Worm (Caenorhabditis elegans) whole organism, mixed stage, embryonic: ENCODE results near the gene hda-11.

Experiments used
- M03D4.4 ChIP-seq: sonication (generic microtip); optimal IDR thresholded peaks from 2 replicates; lab custom pipeline; 2017; ENCODE audit warnings: mild to moderate bottlenecking, missing genetic modification characterization, missing compliant biosample characterization
- bed-3 ChIP-seq: fragments of 200-800 bp; sonication (Bioruptor generic); optimal IDR thresholded peaks from 3 replicates; lab custom pipeline; 2018; ENCODE audit warnings: mild to moderate bottlenecking, missing genetic modification characterization, moderate library complexity, missing compliant biosample characterization
- blmp-1 ChIP-seq: fragments of 150-350 bp; optimal IDR thresholded peaks from 2 replicates; lab custom pipeline; 2014; ENCODE audit warnings: missing biosample characterization, missing genetic modification characterization
- ceh-43 ChIP-seq: fragments of 200-800 bp; sonication (Bioruptor generic); optimal IDR thresholded peaks from 2 replicates; lab custom pipeline; 2018; ENCODE audit warnings: mild to moderate bottlenecking, missing genetic modification characterization, moderate library complexity, missing compliant biosample characterization
- ceh-83 ChIP-seq: fragments of 200-800 bp; sonication (Bioruptor generic); optimal IDR thresholded peaks from 2 replicates; lab custom pipeline; 2018; ENCODE audit warnings: mild to moderate bottlenecking, missing genetic modification characterization, missing compliant biosample characterization
- ces-1 ChIP-seq: fragments of 150-350 bp; optimal IDR thresholded peaks from 2 replicates; lab custom pipeline; 2014; ENCODE audit warnings: missing biosample characterization, missing genetic modification reagents, missing genetic modification characterization
- cnd-1 ChIP-seq: fragments of 200-800 bp; sonication (Bioruptor generic); optimal IDR thresholded peaks from 2 replicates; lab custom pipeline; 2018; ENCODE audit warnings: mild to moderate bottlenecking, missing genetic modification characterization, missing compliant biosample characterization
- elt-1 ChIP-seq: sonication (generic microtip); optimal IDR thresholded peaks from 2 replicates; lab custom pipeline; 2017; ENCODE audit warnings: missing genetic modification characterization, mild to moderate bottlenecking, missing compliant biosample characterization, antibody characterized with exemption, moderate library complexity, borderline replicate concordance; ENCODE audit not compliant: insufficient read depth
- flh-1 ChIP-seq: fragments of 200-800 bp; sonication (Bioruptor generic); optimal IDR thresholded peaks from 2 replicates; lab custom pipeline; 2018; ENCODE audit warnings: mild to moderate bottlenecking, missing genetic modification characterization, moderate library complexity, missing compliant biosample characterization
- ham-2 ChIP-seq: fragments of 200-800 bp; sonication (Bioruptor generic); optimal IDR thresholded peaks from 2 replicates; lab custom pipeline; 2018; ENCODE audit warnings: mild to moderate bottlenecking, missing genetic modification characterization, missing compliant biosample characterization
- hlh-1 ChIP-seq: fragments of 150-350 bp; optimal IDR thresholded peaks from 2 replicates; lab custom pipeline; 2014; ENCODE audit warnings: missing biosample characterization, missing genetic modification reagents, missing genetic modification characterization
- lin-13 ChIP-seq: fragments of 150-350 bp; optimal IDR thresholded peaks from 2 replicates; lab custom pipeline; 2014; ENCODE audit warnings: missing biosample characterization, missing genetic modification characterization
- lin-32 ChIP-seq: fragments of 200-800 bp; sonication (Bioruptor generic); optimal IDR thresholded peaks from 2 replicates; lab custom pipeline; 2018; ENCODE audit warnings: mild to moderate bottlenecking, missing genetic modification characterization, missing compliant biosample characterization
- lsy-2 ChIP-seq: fragments of 150-350 bp; optimal IDR thresholded peaks from 2 replicates; lab custom pipeline; 2014; ENCODE audit warnings: missing biosample characterization, missing genetic modification characterization
- mab-5 ChIP-seq: fragments of 150-350 bp; optimal IDR thresholded peaks from 2 replicates; lab custom pipeline; 2014; ENCODE audit warnings: missing biosample characterization, missing genetic modification characterization
- mep-1 ChIP-seq: fragments of 150-350 bp; optimal IDR thresholded peaks from 2 replicates; lab custom pipeline; 2017; ENCODE audit warnings: missing biosample characterization, missing genetic modification reagents, missing genetic modification characterization, inconsistent platforms
- mls-2 ChIP-seq: sonication (generic microtip); optimal IDR thresholded peaks from 2 replicates; lab custom pipeline; 2016; ENCODE audit warnings: mild to moderate bottlenecking, missing genetic modification characterization, moderate library complexity, missing compliant biosample characterization
- nhr-2 ChIP-seq: fragments of 150-350 bp; optimal IDR thresholded peaks from 2 replicates; lab custom pipeline; 2014; ENCODE audit warnings: missing biosample characterization, missing genetic modification characterization
- nhr-28 ChIP-seq: fragments of 150-350 bp; optimal IDR thresholded peaks from 2 replicates; lab custom pipeline; 2014; ENCODE audit warnings: missing biosample characterization, missing genetic modification characterization
- nhr-76 ChIP-seq: sonication (generic microtip); optimal IDR thresholded peaks from 2 replicates; lab custom pipeline; 2017; ENCODE audit warnings: missing biosample characterization, missing genetic modification characterization
- pha-4 ChIP-seq: fragments of 150-350 bp; optimal IDR thresholded peaks from 2 replicates; lab custom pipeline; 2018; ENCODE audit warnings: missing biosample characterization, missing genetic modification reagents, missing genetic modification characterization
- sem-2 ChIP-seq: fragments of 200-800 bp; sonication (Bioruptor generic); optimal IDR thresholded peaks from 2 replicates; lab custom pipeline; 2018; ENCODE audit warnings: mild to moderate bottlenecking, missing genetic modification characterization, missing compliant biosample characterization
- snpc-4 ChIP-seq: fragments of 150-350 bp; optimal IDR thresholded peaks from 2 replicates; lab custom pipeline; 2014; ENCODE audit warnings: missing biosample characterization, missing genetic modification characterization
- sptf-1 ChIP-seq: sonication (generic microtip); optimal IDR thresholded peaks from 2 replicates; lab custom pipeline; 2017; ENCODE audit warnings: mild to moderate bottlenecking, missing genetic modification characterization, moderate library complexity, missing compliant biosample characterization
- unc-120 ChIP-seq: sonication (generic microtip); optimal IDR thresholded peaks from 2 replicates; lab custom pipeline; 2017; ENCODE audit warnings: missing genetic modification characterization, missing compliant biosample characterization; ENCODE audit not compliant: poor library complexity, severe bottlenecking
- unc-39 ChIP-seq: fragments of 150-350 bp; optimal IDR thresholded peaks from 2 replicates; lab custom pipeline; 2014; ENCODE audit warnings: missing biosample characterization, missing genetic modification characterization
- ztf-11 ChIP-seq: fragments of 150-350 bp; optimal IDR thresholded peaks from 2 replicates; lab custom pipeline; 2014; ENCODE audit warnings: missing biosample characterization, missing genetic modification characterization

Gene hda-11

ce11 chrV:10540024-10540423 is 14.0 kb downstream of the hda-11 start, which contains the start of gene degt-1:
TSS of gene degt-1 (plus strand) at chrV:10540324.
- TF ChIP-seq lsy-2 (tag; lab: Kevin White, UChicago) (no peak), blmp-1 (tag; lab: Kevin White, UChicago) (no peak)
- TF ChIP-seq, all 35 proteins: peak for 0

- TF ChIP-seq mab-5 (no peak), nhr-2 (tag; lab: Kevin White, UChicago) (no peak)
These were observed 20.8 kb downstream of the hda-11 start, which contains the start of gene F25D1.5 for ce11 chrV:10546749-10547148. TSS of gene F25D1.5 (minus strand) at chrV:10546783.

ce11 chrV:10548981-10549380 is 23.0 kb downstream of the hda-11 start, which contains the start of gene srd-34:
TSS of gene srd-34 (minus strand) at chrV:10549081.
- TF ChIP-seq mep-1 (tag; lab: Kevin White, UChicago) (no peak), ceh-43 (GFP tag; lab: Kevin White, UChicago) (no peak), mls-2 (tag; lab: Kevin White, UChicago) (no peak), nhr-2 (tag; lab: Kevin White, UChicago) (no peak), pha-4 (tag; lab: Kevin White, UChicago) (no peak), ceh-83 (GFP tag; lab: Kevin White, UChicago) (no peak), bed-3 (GFP tag; lab: Kevin White, UChicago) (no peak)

ce11 chrV:10549717-10550116 is 23.7 kb downstream of the hda-11 start, which contains the start of gene F32G8.2:
TSS of gene F32G8.2 (plus strand) at chrV:10550017.
- TF ChIP-seq sptf-1 (tag; lab: Kevin White, UChicago) (no peak), ceh-83 (GFP tag; lab: Kevin White, UChicago) (no peak), ham-2 (GFP tag; lab: Kevin White, UChicago) (no peak), lsy-2 (tag; lab: Kevin White, UChicago) (no peak), hlh-1 (no peak)

- TF ChIP-seq unc-39 (tag; lab: Kevin White, UChicago) (no peak), unc-120 (no peak), lin-13 (tag; lab: Kevin White, UChicago) (no peak), M03D4.4 (tag; lab: Kevin White, UChicago) (no peak), sem-2 (no peak), nhr-28 (tag; lab: Kevin White, UChicago) (no peak), nhr-76 (tag; lab: Kevin White, UChicago) (no peak), lsy-2 (tag; lab: Kevin White, UChicago) (no peak), ceh-83 (GFP tag; lab: Kevin White, UChicago) (no peak), elt-1 (tag; lab: Kevin White, UChicago) (no peak), nhr-2 (tag; lab: Kevin White, UChicago) (no peak), mep-1 (tag; lab: Kevin White, UChicago) (no peak)
These were observed 29.3 kb downstream of the hda-11 start, which contains the start of gene F32G8.3 for ce11 chrV:10555239-10555638. TSS of gene F32G8.3 (minus strand) at chrV:10555339.

- no peak for TF ChIP-seq ces-1
- no peak for TF ChIP-seq sptf-1 (tag; lab: Kevin White, UChicago)
- TF ChIP-seq nhr-28 (tag; lab: Kevin White, UChicago) = no peak
- TF ChIP-seq snpc-4 (tag; lab: Kevin White, UChicago) = no peak
- TF ChIP-seq mep-1 (tag; lab: Kevin White, UChicago) = no peak
- TF ChIP-seq sem-2 = no peak
- TF ChIP-seq nhr-2 (tag; lab: Kevin White, UChicago) = no peak
- TF ChIP-seq ceh-83 (GFP tag; lab: Kevin White, UChicago) = no peak
- no peak for TF ChIP-seq ceh-43 (GFP tag; lab: Kevin White, UChicago)
- no peak for TF ChIP-seq lin-13 (tag; lab: Kevin White, UChicago)
- no peak for TF ChIP-seq ztf-11 (tag; lab: Kevin White, UChicago)
- TF ChIP-seq flh-1 (GFP tag; lab: Kevin White, UChicago) = no peak
- TF ChIP-seq pha-4 (tag; lab: Kevin White, UChicago) = no peak
- TF ChIP-seq unc-39 (tag; lab: Kevin White, UChicago) = no peak
- TF ChIP-seq cnd-1 = no peak
- TF ChIP-seq lin-32 (GFP tag; lab: Kevin White, UChicago) = no peak
- TF ChIP-seq unc-120 = no peak
These were observed 30.4 kb downstream of the hda-11 start for ce11 chrV:10556362-10556761.
